Worm (Caenorhabditis elegans) whole organism, late embryonic: ENCODE measurements around the gene F21D5.4.

Experiments used
- K02D7.2 ChIP-seq: sonication (generic microtip); optimal IDR thresholded peaks from 2 replicates; lab custom pipeline; 2017; ENCODE audit warnings: mild to moderate bottlenecking, missing genetic modification characterization, missing compliant biosample characterization
- T23F11.4 ChIP-seq: fragments of 200-800 bp; sonication (Bioruptor generic); optimal IDR thresholded peaks from 2 replicates; lab custom pipeline; 2018; ENCODE audit warnings: mild to moderate bottlenecking, missing genetic modification characterization, missing compliant biosample characterization
- ceh-2 ChIP-seq: sonication (generic microtip); optimal IDR thresholded peaks from 2 replicates; lab custom pipeline; 2016; ENCODE audit warnings: missing genotype, missing genetic modification characterization, missing compliant biosample characterization
- ets-4 ChIP-seq: sonication (generic microtip); optimal IDR thresholded peaks from 2 replicates; lab custom pipeline; 2016; ENCODE audit warnings: missing genetic modification characterization, missing compliant biosample characterization
- fkh-10 ChIP-seq: fragments of 150-350 bp; optimal IDR thresholded peaks from 2 replicates; lab custom pipeline; 2014; ENCODE audit warnings: missing biosample characterization, missing genetic modification reagents, missing genetic modification characterization
- nhr-11 ChIP-seq: fragments of 150-350 bp; optimal IDR thresholded peaks from 2 replicates; lab custom pipeline; 2014; ENCODE audit warnings: missing biosample characterization, missing genetic modification characterization
- pha-4 ChIP-seq: fragments of 150-350 bp; optimal IDR thresholded peaks from 2 replicates; lab custom pipeline; 2018; ENCODE audit warnings: missing biosample characterization, missing genetic modification reagents, missing genetic modification characterization
- rnt-1 ChIP-seq: sonication (generic microtip); optimal IDR thresholded peaks from 2 replicates; lab custom pipeline; 2016; ENCODE audit warnings: missing genetic modification characterization, missing compliant biosample characterization
- tbx-2 ChIP-seq: sonication (generic microtip); optimal IDR thresholded peaks from 2 replicates; lab custom pipeline; 2016; ENCODE audit warnings: missing genetic modification characterization, missing compliant biosample characterization
- unc-42 ChIP-seq: sonication (generic microtip); optimal IDR thresholded peaks from 2 replicates; lab custom pipeline; 2016; ENCODE audit warnings: missing genotype, missing genetic modification characterization, missing compliant biosample characterization
- unc-86 ChIP-seq: sonication (generic microtip); optimal IDR thresholded peaks from 2 replicates; lab custom pipeline; 2016; ENCODE audit warnings: missing genetic modification characterization, missing compliant biosample characterization

- TF ChIP-seq K02D7.2 (tag; lab: Kevin White, UChicago) (no peak), fkh-10 (GFP tag; lab: Kevin White, UChicago) (no peak), nhr-11 (tag; lab: Kevin White, UChicago) (no peak), ceh-2 (tag; lab: Kevin White, UChicago) (no peak), ets-4 (tag; lab: Kevin White, UChicago) (no peak), tbx-2 (tag; lab: Kevin White, UChicago) (no peak), unc-86 (no peak), pha-4 (tag; lab: Kevin White, UChicago) (no peak), rnt-1 (tag; lab: Kevin White, UChicago) (no peak), T23F11.4 (no peak), unc-42 (tag; lab: Kevin White, UChicago) (no peak)
Observed at ce11 chrIV:8761896-8762295, 24.0 kb downstream of the F21D5.4 start, which contains the start of the genes F20C5.11 and klp-11.
